Worm (Caenorhabditis elegans) whole organism, L4 larva: ENCODE results near the gene gba-2.

Experiments
- F26F4.8 ChIP-seq: fragments of 200-800 bp; sonication (Bioruptor generic); conservative IDR thresholded peaks from 2 replicates; pipeline ENCODE4 v1.3.6; 2022; ENCODE audit warnings: missing genetic modification characterization, missing compliant biosample characterization
- F37D6.2 ChIP-seq: sonication (generic microtip); optimal IDR thresholded peaks from 2 replicates; lab custom pipeline; 2016; ENCODE audit warnings: mild to moderate bottlenecking, missing genetic modification characterization, missing compliant biosample characterization
- F44E2.7 ChIP-seq: fragments of 200-800 bp; sonication (Bioruptor generic); IDR thresholded peaks from 2 replicates; pipeline ENCODE4 v2.1.2; 2022; ENCODE audit warnings: missing genetic modification characterization, missing compliant biosample characterization
- Y105C5A.15 ChIP-seq: fragments of 200-800 bp; sonication (Bioruptor generic); IDR thresholded peaks from 2 replicates; pipeline ENCODE4 v1.3.6; 2022; ENCODE audit warnings: missing genetic modification characterization, missing compliant biosample characterization
- Y75B8A.6 ChIP-seq: fragments of 200-800 bp; sonication (Bioruptor generic); IDR thresholded peaks from 2 replicates; pipeline ENCODE4 v1.3.6; 2022; ENCODE audit warnings: missing genetic modification reagents, missing genetic modification characterization, missing compliant biosample characterization
- ZK546.5 ChIP-seq, 2 experiments: sonication (generic microtip); optimal IDR thresholded peaks; 2 replicates each; lab custom pipeline; 2017; ENCODE audit warnings: missing biosample characterization in 2 of 2, missing genetic modification characterization in 2 of 2
- ama-1 ChIP-seq: fragments of 150-350 bp; optimal IDR thresholded peaks from 2 replicates; lab custom pipeline; 2014; ENCODE audit warnings: inconsistent platforms, mixed read lengths
- attf-4 ChIP-seq: sonication (generic microtip); optimal IDR thresholded peaks from 3 replicates; lab custom pipeline; 2017; ENCODE audit warnings: missing biosample characterization, missing genetic modification characterization
- ceh-62 ChIP-seq: sonication (generic microtip); optimal IDR thresholded peaks from 2 replicates; lab custom pipeline; 2017; ENCODE audit warnings: missing biosample characterization, missing genetic modification characterization
- ctbp-1 ChIP-seq: fragments of 200-800 bp; sonication (Bioruptor generic); IDR thresholded peaks from 2 replicates; pipeline ENCODE4 v1.3.6; 2022; ENCODE audit warnings: missing genetic modification reagents, missing genetic modification characterization, missing compliant biosample characterization
- dmd-6 ChIP-seq: fragments of 200-800 bp; sonication (Bioruptor generic); IDR thresholded peaks from 2 replicates; pipeline ENCODE4 v1.3.6; 2022; ENCODE audit warnings: missing genetic modification reagents, missing genetic modification characterization, missing compliant biosample characterization
- dmd-8 ChIP-seq: fragments of 200-800 bp; sonication (Bioruptor generic); IDR thresholded peaks from 2 replicates; pipeline ENCODE4 v1.3.6; 2022; ENCODE audit warnings: missing genetic modification characterization, missing compliant biosample characterization
- egl-27 ChIP-seq: sonication (generic microtip); optimal IDR thresholded peaks from 3 replicates; lab custom pipeline; 2017; ENCODE audit warnings: missing biosample characterization, missing genetic modification reagents, missing genetic modification characterization
- egl-43 ChIP-seq: fragments of 200-800 bp; sonication (Bioruptor generic); IDR thresholded peaks from 2 replicates; pipeline ENCODE4 v1.3.6; 2022; ENCODE audit warnings: missing genetic modification reagents, missing genetic modification characterization, missing compliant biosample characterization
- gei-8 ChIP-seq: fragments of 200-800 bp; sonication (Bioruptor generic); optimal IDR thresholded peaks from 2 replicates; lab custom pipeline; 2018; ENCODE audit warnings: mild to moderate bottlenecking, missing genetic modification characterization, missing compliant biosample characterization
- hif-1 ChIP-seq, 2 experiments: sonication (generic microtip); optimal IDR thresholded peaks; 2 replicates each; lab custom pipeline; 2016 to 2017; ENCODE audit warnings: missing compliant biosample characterization in 2 of 2, missing genetic modification characterization in 2 of 2, missing genetic modification reagents in 2 of 2, missing genotype in 2 of 2, mild to moderate bottlenecking in 1 of 2
- hlh-11 ChIP-seq: fragments of 200-800 bp; sonication (Bioruptor generic); optimal IDR thresholded peaks from 2 replicates; lab custom pipeline; 2018; ENCODE audit warnings: mild to moderate bottlenecking, missing genetic modification characterization, missing compliant biosample characterization
- hlh-30 ChIP-seq: sonication (generic microtip); optimal IDR thresholded peaks from 2 replicates; lab custom pipeline; 2017; ENCODE audit warnings: antibody characterized with exemption, mild to moderate bottlenecking, missing genetic modification characterization, missing compliant biosample characterization; ENCODE audit not compliant: insufficient read depth
- jun-1 ChIP-seq: fragments of 150-350 bp; optimal IDR thresholded peaks from 2 replicates; lab custom pipeline; 2014; ENCODE audit warnings: missing biosample characterization, missing genetic modification reagents, missing genetic modification characterization
- lir-3 ChIP-seq: sonication (generic microtip); optimal IDR thresholded peaks from 2 replicates; lab custom pipeline; 2016; ENCODE audit warnings: mild to moderate bottlenecking, missing genetic modification characterization, missing compliant biosample characterization
- madf-5 ChIP-seq, 2 experiments: fragments of 200-800 bp; sonication (Bioruptor generic); IDR thresholded peaks; 2 replicates each; pipeline ENCODE4 v1.3.6; 2022; ENCODE audit warnings: missing compliant biosample characterization in 2 of 2, missing genetic modification characterization in 2 of 2
- mep-1 ChIP-seq: fragments of 150-350 bp; sonication (generic microtip); optimal IDR thresholded peaks from 3 replicates; lab custom pipeline; 2014; ENCODE audit warnings: missing biosample characterization, missing genetic modification characterization
- mes-2 ChIP-seq: sonication (generic microtip); optimal IDR thresholded peaks from 2 replicates; lab custom pipeline; 2016; ENCODE audit warnings: missing genotype, mild to moderate bottlenecking, missing genetic modification characterization, missing compliant biosample characterization; ENCODE audit not compliant: poor library complexity, severe bottlenecking
- mxl-2 ChIP-seq: fragments of 200-800 bp; sonication (Bioruptor generic); conservative IDR thresholded peaks from 2 replicates; pipeline ENCODE4 v1.3.6; 2022; ENCODE audit warnings: missing genetic modification reagents, missing genetic modification characterization, missing compliant biosample characterization
- mxl-3 ChIP-seq: fragments of 200-800 bp; sonication (Bioruptor generic); optimal IDR thresholded peaks from 2 replicates; lab custom pipeline; 2018; ENCODE audit warnings: mild to moderate bottlenecking, missing genetic modification characterization, missing compliant biosample characterization
- nhr-102 ChIP-seq: sonication (generic microtip); optimal IDR thresholded peaks from 2 replicates; lab custom pipeline; 2016; ENCODE audit warnings: mild to moderate bottlenecking, missing genetic modification characterization, moderate library complexity, missing compliant biosample characterization
- nhr-111 ChIP-seq: fragments of 200-800 bp; sonication (Bioruptor generic); optimal IDR thresholded peaks from 2 replicates; lab custom pipeline; 2018; ENCODE audit warnings: mild to moderate bottlenecking, missing genetic modification characterization, missing compliant biosample characterization
- nhr-28 ChIP-seq: fragments of 150-350 bp; optimal IDR thresholded peaks from 2 replicates; lab custom pipeline; 2014; ENCODE audit warnings: missing biosample characterization, missing genetic modification characterization
- nhr-42 ChIP-seq: fragments of 200-800 bp; sonication (Bioruptor generic); IDR thresholded peaks from 2 replicates; pipeline ENCODE4 v1.3.6; 2022; ENCODE audit warnings: missing genetic modification characterization, missing compliant biosample characterization
- nhr-76 ChIP-seq: fragments of 150-350 bp; optimal IDR thresholded peaks from 2 replicates; lab custom pipeline; 2014; ENCODE audit warnings: missing biosample characterization, missing genetic modification characterization
- nhr-77 ChIP-seq: fragments of 150-350 bp; optimal IDR thresholded peaks from 2 replicates; lab custom pipeline; 2014; ENCODE audit warnings: missing biosample characterization, missing genetic modification characterization
- pha-4 ChIP-seq, 2 experiments: fragments of 150-350 bp in 1 of 2; fragments of 200-800 bp in 1 of 2; sonication (Bioruptor generic) in 1 of 2; IDR thresholded peaks in 1 of 2; optimal IDR thresholded peaks in 1 of 2; 2 replicates each; pipeline versions ENCODE4 v1.3.6 to Lab custom; 2014 to 2022; ENCODE audit warnings: missing genetic modification characterization in 2 of 2, missing genetic modification reagents in 2 of 2, missing biosample characterization in 1 of 2, missing compliant biosample characterization in 1 of 2
- pqm-1 ChIP-seq: sonication (generic microtip); optimal IDR thresholded peaks from 2 replicates; lab custom pipeline; 2017; ENCODE audit warnings: missing biosample characterization, missing genetic modification characterization
- set-16 ChIP-seq: fragments of 200-800 bp; sonication (Bioruptor generic); IDR thresholded peaks from 2 replicates; pipeline ENCODE4 v1.3.6; 2022; ENCODE audit warnings: missing genetic modification reagents, missing genetic modification characterization, missing compliant biosample characterization
- skn-1 ChIP-seq: fragments of 150-350 bp; optimal IDR thresholded peaks from 2 replicates; lab custom pipeline; 2014; ENCODE audit warnings: missing biosample characterization, missing genetic modification characterization
- snpc-4 ChIP-seq: fragments of 150-350 bp; optimal IDR thresholded peaks from 2 replicates; lab custom pipeline; 2014; ENCODE audit warnings: missing biosample characterization, missing genetic modification characterization
- spr-3 ChIP-seq: fragments of 200-800 bp; sonication (Bioruptor generic); optimal IDR thresholded peaks from 2 replicates; lab custom pipeline; 2018; ENCODE audit warnings: mild to moderate bottlenecking, missing genetic modification characterization, missing compliant biosample characterization
- unc-130 ChIP-seq: sonication (generic microtip); optimal IDR thresholded peaks from 2 replicates; lab custom pipeline; 2016; ENCODE audit warnings: missing genetic modification reagents, missing genetic modification characterization, missing compliant biosample characterization
- unc-39 ChIP-seq: sonication (generic microtip); optimal IDR thresholded peaks from 2 replicates; lab custom pipeline; 2017; ENCODE audit warnings: missing biosample characterization, missing genetic modification characterization
- unc-62 ChIP-seq, 3 experiments: fragments of 150-350 bp in 1 of 3; sonication (generic microtip); optimal IDR thresholded peaks in 2 of 3; peaks in 1 of 3; 1 replicate in 1 of 3; 2 replicates in 2 of 3; lab custom pipeline; 2014 to 2017; ENCODE audit warnings: missing biosample characterization in 3 of 3, missing genetic modification characterization in 3 of 3, missing genetic modification reagents in 3 of 3, missing genotype in 1 of 3
- zip-2 ChIP-seq: fragments of 150-350 bp; optimal IDR thresholded peaks from 2 replicates; lab custom pipeline; 2014; ENCODE audit warnings: missing biosample characterization, missing genetic modification characterization
- ztf-11 ChIP-seq: fragments of 150-350 bp; optimal IDR thresholded peaks from 2 replicates; lab custom pipeline; 2014; ENCODE audit warnings: missing biosample characterization, missing genetic modification characterization
- ztf-7 ChIP-seq: fragments of 150-350 bp; optimal IDR thresholded peaks from 2 replicates; lab custom pipeline; 2014; ENCODE audit warnings: missing biosample characterization, missing genetic modification characterization

The gba-2 gene

ce11 chrII:2186329-2186728, at the start of gene gba-2:
Gene gba-2 (minus strand): TSS chrII:2186434.
- TF ChIP-seq pha-4 (GFP tag; IDR thresholded peaks at IDR 0.05; lab: Robert Waterston, UW) (no peak), pha-4 (tag; optimal IDR thresholded peaks at IDR 0.05; lab: Kevin White, UChicago) (no peak), ama-1 (no peak), ztf-11 (tag; lab: Kevin White, UChicago) (no peak), zip-2 (tag; lab: Kevin White, UChicago) (no peak), snpc-4 (tag; lab: Kevin White, UChicago) (no peak), nhr-77 (peak; percentile 17), ctbp-1 (no peak), F44E2.7 (GFP tag; lab: Robert Waterston, UW) (no peak), spr-3 (GFP tag; lab: Kevin White, UChicago) (no peak), jun-1 (tag; lab: Kevin White, UChicago) (no peak), Y105C5A.15 (GFP tag; lab: Robert Waterston, UW) (no peak), F26F4.8 (no peak), attf-4 (no peak), madf-5 (GFP tag; IDR thresholded peaks at IDR 0.05; lab: Robert Waterston, UW) (no peak), F37D6.2 (tag; lab: Kevin White, UChicago) (no peak), unc-130 (GFP tag; lab: Kevin White, UChicago) (no peak), nhr-28 (tag; lab: Kevin White, UChicago) (peak; percentile 98), nhr-102 (tag; lab: Kevin White, UChicago) (no peak), lir-3 (tag; lab: Kevin White, UChicago) (no peak), unc-39 (tag; lab: Kevin White, UChicago) (no peak), mes-2 (no peak), dmd-8 (GFP tag; lab: Robert Waterston, UW) (no peak), unc-62 (GFP tag; optimal IDR thresholded peaks at IDR 0.05 in 1 of 2; lab: Kevin White, UChicago) (no peak), unc-62 (tag; optimal IDR thresholded peaks at IDR 0.05; lab: Kevin White, UChicago) (no peak), nhr-76 (tag; lab: Kevin White, UChicago) (no peak), hif-1 (tag; optimal IDR thresholded peaks at IDR 0.05; lab: Kevin White, UChicago) (no peak), hlh-11 (tag; lab: Kevin White, UChicago) (peak; percentile 30), mxl-2 (GFP tag; lab: Robert Waterston, UW) (no peak), Y75B8A.6 (GFP tag; lab: Robert Waterston, UW) (no peak), dmd-6 (peak; percentile 63; the same call in 1 of the 2 replicates), mxl-3 (no peak), pqm-1 (peak; percentile 69), ztf-7 (tag; lab: Kevin White, UChicago) (no peak), egl-43 (GFP tag; lab: Robert Waterston, UW) (no peak), egl-27 (tag; lab: Kevin White, UChicago) (no peak), ceh-62 (tag; lab: Kevin White, UChicago) (no peak), mep-1 (tag; lab: Kevin White, UChicago) (no peak), nhr-111 (no peak), gei-8 (no peak), set-16 (no peak), hlh-30 (tag; lab: Kevin White, UChicago) (peak; percentile 15), skn-1 (no peak), ZK546.5 (tag; optimal IDR thresholded peaks at IDR 0.05; lab: Kevin White, UChicago) (no peak), nhr-42 (GFP tag; lab: Robert Waterston, UW) (no peak)
